Fruit fly (Drosophila melanogaster) whole organism, embryonic: Measurements from ENCODE around the gene CG31752.

Source experiments
- Atf3 ChIP-seq: fragments of 200-800 bp; sonication (Bioruptor generic); optimal IDR thresholded peaks from 3 replicates; lab custom pipeline; 2016; ENCODE audit warnings: missing biosample characterization, missing genetic modification characterization
- B-H1 ChIP-seq: fragments of 200-800 bp; sonication (Bioruptor generic); IDR thresholded peaks from 3 replicates; pipeline ENCODE4 v1.3.6; 2022; ENCODE audit warnings: missing biosample characterization, missing genetic modification characterization
- CG10147 ChIP-seq: fragments of 200-800 bp; sonication (Bioruptor generic); optimal IDR thresholded peaks from 2 replicates; lab custom pipeline; 2019; ENCODE audit warnings: missing biosample characterization, mild to moderate bottlenecking, missing genetic modification characterization, moderate library complexity
- CG10209 ChIP-seq: fragments of 200-800 bp; sonication (Bioruptor generic); optimal IDR thresholded peaks from 3 replicates; lab custom pipeline; 2017; ENCODE audit warnings: missing biosample characterization, mild to moderate bottlenecking, missing genetic modification characterization, missing genetic modification reagents
- CG10543 ChIP-seq: fragments of 200-800 bp; sonication (Bioruptor generic); optimal IDR thresholded peaks from 3 replicates; lab custom pipeline; 2017; ENCODE audit warnings: missing biosample characterization, mild to moderate bottlenecking, missing genetic modification characterization, moderate library complexity
- CG10654 ChIP-seq: fragments of 200-800 bp; sonication (Bioruptor generic); optimal IDR thresholded peaks from 2 replicates; lab custom pipeline; 2016; ENCODE audit warnings: missing biosample characterization, missing genetic modification characterization
- CG12299 ChIP-seq: fragments of 200-800 bp; sonication (Bioruptor generic); optimal IDR thresholded peaks from 2 replicates; lab custom pipeline; 2018; ENCODE audit warnings: missing biosample characterization, mild to moderate bottlenecking, missing genetic modification characterization
- CG14441 ChIP-seq: fragments of 200-800 bp; sonication (Bioruptor generic); IDR thresholded peaks from 2 replicates; pipeline ENCODE4 v1.3.6; 2022; ENCODE audit warnings: missing biosample characterization, missing genetic modification characterization
- CG1603 ChIP-seq: fragments of 200-800 bp; sonication (Bioruptor generic); optimal IDR thresholded peaks from 2 replicates; lab custom pipeline; 2019; ENCODE audit warnings: missing biosample characterization, mild to moderate bottlenecking, missing genetic modification characterization, moderate library complexity
- CG17829 ChIP-seq: fragments of 200-800 bp; optimal IDR thresholded peaks from 2 replicates; lab custom pipeline; 2019; ENCODE audit warnings: missing biosample characterization, mild to moderate bottlenecking, missing genetic modification characterization, moderate library complexity
- CG32772 ChIP-seq: fragments of 200-800 bp; sonication (Bioruptor generic); IDR thresholded peaks from 2 replicates; pipeline ENCODE4 v1.3.6; 2022; ENCODE audit warnings: missing biosample characterization, missing genetic modification characterization
- CG8388 ChIP-seq: fragments of 200-800 bp; sonication (Bioruptor generic); optimal IDR thresholded peaks from 2 replicates; lab custom pipeline; 2019; ENCODE audit warnings: missing biosample characterization, mild to moderate bottlenecking, missing genetic modification characterization, moderate library complexity
- CG8765 ChIP-seq: fragments of 200-800 bp; sonication (Bioruptor generic); IDR thresholded peaks from 2 replicates; pipeline ENCODE4 v1.3.6; 2022; ENCODE audit warnings: missing biosample characterization, missing genetic modification characterization
- Deaf1 ChIP-seq: fragments of 200-800 bp; optimal IDR thresholded peaks from 3 replicates; lab custom pipeline; 2019; ENCODE audit warnings: missing biosample characterization, mild to moderate bottlenecking, missing genetic modification characterization, moderate library complexity
- Dll ChIP-seq: fragments of 200-800 bp; sonication (Bioruptor generic); IDR thresholded peaks from 4 replicates; pipeline ENCODE4 v1.3.6; 2022; ENCODE audit warnings: missing biosample characterization, missing genetic modification characterization; ENCODE audit not compliant: partially characterized antibody
- Elba2 ChIP-seq: fragments of 200-800 bp; sonication (Bioruptor generic); optimal IDR thresholded peaks from 3 replicates; lab custom pipeline; 2016; ENCODE audit warnings: missing biosample characterization, missing genetic modification characterization
- Fer2 ChIP-seq: fragments of 200-800 bp; sonication (Bioruptor generic); optimal IDR thresholded peaks from 2 replicates; lab custom pipeline; 2018; ENCODE audit warnings: missing biosample characterization, mild to moderate bottlenecking, missing genetic modification characterization, moderate library complexity
- Fer3 ChIP-seq: fragments of 200-800 bp; sonication (Bioruptor generic); optimal IDR thresholded peaks from 2 replicates; lab custom pipeline; 2018; ENCODE audit warnings: missing biosample characterization, mild to moderate bottlenecking, missing genetic modification characterization, moderate library complexity
- Hey ChIP-seq: fragments of 200-800 bp; sonication (Bioruptor generic); optimal IDR thresholded peaks from 3 replicates; lab custom pipeline; 2018; ENCODE audit warnings: missing biosample characterization, mild to moderate bottlenecking, missing genetic modification characterization
- NC2β ChIP-seq: fragments of 200-800 bp; sonication (Bioruptor generic); optimal IDR thresholded peaks from 2 replicates; lab custom pipeline; 2016; ENCODE audit warnings: missing biosample characterization, missing genetic modification characterization
- Pdp1 ChIP-seq, 2 experiments: fragments of 200-800 bp; sonication (Bioruptor generic); optimal IDR thresholded peaks; 3 replicates each; lab custom pipeline; 2016; ENCODE audit warnings: missing biosample characterization in 2 of 2, missing genetic modification characterization in 2 of 2, mild to moderate bottlenecking in 1 of 2, moderate library complexity in 1 of 2
- Ptx1 ChIP-seq: fragments of 200-800 bp; sonication (Bioruptor generic); IDR thresholded peaks from 2 replicates; pipeline ENCODE4 v1.3.6; 2022; ENCODE audit warnings: missing biosample characterization, missing genetic modification characterization
- Scr ChIP-seq: fragments of 200-800 bp; sonication (Bioruptor generic); IDR thresholded peaks from 2 replicates; pipeline ENCODE4 v1.3.6; 2022; ENCODE audit warnings: missing biosample characterization, missing genetic modification characterization; ENCODE audit not compliant: partially characterized antibody
- TFAM ChIP-seq: fragments of 200-800 bp; sonication (Bioruptor generic); optimal IDR thresholded peaks from 2 replicates; lab custom pipeline; 2017; ENCODE audit warnings: missing biosample characterization, missing genetic modification characterization, inconsistent platforms
- Trl ChIP-seq, 3 experiments: fragments of >200 bp in 2 of 3; fragments of 200-800 bp in 1 of 3; sonication (Bioruptor generic) in 1 of 3; optimal IDR thresholded peaks; 2 replicates in 1 of 3; 3 replicates in 2 of 3; lab custom pipeline; 2016 to 2017; ENCODE audit warnings: missing biosample characterization in 1 of 3, missing genetic modification characterization in 1 of 3
- Usf ChIP-seq: fragments of 200-800 bp; sonication (Bioruptor generic); optimal IDR thresholded peaks from 2 replicates; lab custom pipeline; 2017; ENCODE audit warnings: missing genotype, missing biosample characterization, missing genetic modification characterization
- ac ChIP-seq: fragments of 200-800 bp; sonication (Bioruptor generic); optimal IDR thresholded peaks from 3 replicates; lab custom pipeline; 2017; ENCODE audit warnings: missing biosample characterization, mild to moderate bottlenecking, missing genetic modification characterization
- ara ChIP-seq: fragments of 200-800 bp; sonication (Bioruptor generic); IDR thresholded peaks from 2 replicates; pipeline ENCODE4 v1.3.6; 2022; ENCODE audit warnings: missing biosample characterization, missing genetic modification characterization
- cad ChIP-seq: fragments of >200 bp; optimal IDR thresholded peaks from 2 replicates; lab custom pipeline; 2017; ENCODE audit warnings: missing biosample characterization, missing genetic modification characterization
- cg ChIP-seq: fragments of 200-800 bp; sonication (Bioruptor generic); optimal IDR thresholded peaks from 3 replicates; lab custom pipeline; 2019; ENCODE audit warnings: missing biosample characterization, mild to moderate bottlenecking, missing genetic modification characterization, moderate library complexity
- chn ChIP-seq: fragments of 200-800 bp; sonication (Bioruptor generic); optimal IDR thresholded peaks from 2 replicates; lab custom pipeline; 2016; ENCODE audit warnings: missing biosample characterization, missing genetic modification characterization
- ci ChIP-seq: fragments of 200-800 bp; sonication (Bioruptor generic); IDR thresholded peaks from 3 replicates; pipeline ENCODE4 v1.3.6; 2022; ENCODE audit warnings: missing biosample characterization, missing genetic modification characterization
- dmrt11E ChIP-seq: fragments of 200-800 bp; sonication (Bioruptor generic); optimal IDR thresholded peaks from 3 replicates; lab custom pipeline; 2018; ENCODE audit warnings: missing biosample characterization, mild to moderate bottlenecking, missing genetic modification characterization, moderate library complexity
- dmrt99B ChIP-seq: fragments of 200-800 bp; sonication (Bioruptor generic); optimal IDR thresholded peaks from 2 replicates; lab custom pipeline; 2018; ENCODE audit warnings: missing biosample characterization, mild to moderate bottlenecking, missing genetic modification characterization, moderate library complexity
- eve ChIP-seq, 2 experiments: fragments of >200 bp; optimal IDR thresholded peaks; 2 replicates each; lab custom pipeline; 2017; ENCODE audit warnings: missing biosample characterization in 2 of 2, missing genetic modification characterization in 2 of 2
- eyg ChIP-seq: fragments of 200-800 bp; sonication (Bioruptor generic); optimal IDR thresholded peaks from 3 replicates; lab custom pipeline; 2016; ENCODE audit warnings: missing biosample characterization, missing genetic modification characterization
- ham ChIP-seq: fragments of 200-800 bp; sonication (Bioruptor generic); IDR thresholded peaks from 2 replicates; pipeline ENCODE4 v1.3.6; 2022; ENCODE audit warnings: missing biosample characterization, missing genetic modification characterization
- her ChIP-seq: fragments of 200-800 bp; sonication (Bioruptor generic); optimal IDR thresholded peaks from 2 replicates; lab custom pipeline; 2016; ENCODE audit warnings: missing biosample characterization, missing genetic modification characterization
- hth ChIP-seq: fragments of >200 bp; optimal IDR thresholded peaks from 2 replicates; lab custom pipeline; 2017; ENCODE audit warnings: inconsistent platforms
- jumu ChIP-seq: fragments of 200-800 bp; sonication (Bioruptor generic); optimal IDR thresholded peaks from 3 replicates; lab custom pipeline; 2016; ENCODE audit warnings: missing biosample characterization, missing genetic modification characterization
- lola ChIP-seq, 3 experiments: fragments of >200 bp in 2 of 3; fragments of 200-800 bp in 1 of 3; sonication (Bioruptor generic) in 1 of 3; optimal IDR thresholded peaks; 2 replicates each; lab custom pipeline; 2017 to 2019; ENCODE audit warnings: missing biosample characterization in 3 of 3, missing genetic modification characterization in 3 of 3, mild to moderate bottlenecking in 1 of 3, moderate library complexity in 1 of 3
- nerfin-2 ChIP-seq: fragments of 200-800 bp; sonication (Bioruptor generic); IDR thresholded peaks from 2 replicates; pipeline ENCODE4 v1.3.6; 2022; ENCODE audit warnings: missing biosample characterization, missing genetic modification characterization; ENCODE audit not compliant: partially characterized antibody
- sc ChIP-seq, 3 experiments: fragments of >200 bp in 2 of 3; fragments of 200-800 bp in 1 of 3; sonication (Bioruptor generic) in 1 of 3; optimal IDR thresholded peaks; 2 replicates in 2 of 3; 3 replicates in 1 of 3; lab custom pipeline; 2017; ENCODE audit warnings: mild to moderate bottlenecking in 1 of 3, missing biosample characterization in 1 of 3, missing genetic modification characterization in 1 of 3, missing genetic modification reagents in 1 of 3
- scrt ChIP-seq: fragments of 200-800 bp; sonication (Bioruptor generic); optimal IDR thresholded peaks from 2 replicates; lab custom pipeline; 2018; ENCODE audit warnings: missing biosample characterization, mild to moderate bottlenecking, missing genetic modification characterization, moderate library complexity
- sim ChIP-seq: fragments of 200-800 bp; sonication (Bioruptor generic); IDR thresholded peaks from 2 replicates; pipeline ENCODE4 v1.3.6; 2022; ENCODE audit warnings: missing biosample characterization, missing genetic modification characterization
- tio ChIP-seq: fragments of 200-800 bp; sonication (Bioruptor generic); optimal IDR thresholded peaks from 2 replicates; lab custom pipeline; 2017; ENCODE audit warnings: missing biosample characterization, missing genetic modification characterization, inconsistent platforms
- trh ChIP-seq: fragments of 200-800 bp; sonication (Bioruptor generic); optimal IDR thresholded peaks from 2 replicates; lab custom pipeline; 2016; ENCODE audit warnings: missing biosample characterization, missing genetic modification characterization
- ttk ChIP-seq: fragments of 200-800 bp; sonication (Bioruptor generic); IDR thresholded peaks from 2 replicates; pipeline ENCODE4 v2.1.2; 2022; ENCODE audit warnings: missing biosample characterization, missing genetic modification characterization
- twi ChIP-seq: fragments of 200-800 bp; optimal IDR thresholded peaks from 2 replicates; lab custom pipeline; 2019; ENCODE audit warnings: missing biosample characterization, mild to moderate bottlenecking, missing genetic modification characterization, moderate library complexity
- tx ChIP-seq: fragments of 200-800 bp; sonication (Bioruptor generic); optimal IDR thresholded peaks from 2 replicates; lab custom pipeline; 2016; ENCODE audit warnings: missing biosample characterization, missing genetic modification characterization
- wek ChIP-seq: fragments of 200-800 bp; sonication (Bioruptor generic); optimal IDR thresholded peaks from 3 replicates; lab custom pipeline; 2018; ENCODE audit warnings: missing biosample characterization, mild to moderate bottlenecking, missing genetic modification characterization, moderate library complexity

Gene CG31752

dm6 chr2L:18871822-18872221 lies 30.7 kb upstream of the CG31752 start (continued):
- TF ChIP-seq tio, result peak; percentile 18
- TF ChIP-seq CG8388 (GFP tag; lab: Kevin White, UChicago), result peak; percentile 43
- TF ChIP-seq CG1603 (tag; lab: Kevin White, UChicago), result no peak
- TF ChIP-seq sc (optimal IDR thresholded peaks at IDR 0.05; lab: Kevin White, UChicago), result no peak
- TF ChIP-seq sc (GFP tag; optimal IDR thresholded peaks at IDR 0.05; lab: Kevin White, UChicago), result peak; percentile 13
- TF ChIP-seq TFAM (GFP tag; lab: Kevin White, UChicago), result no peak
- no peak for TF ChIP-seq hth (lab: Kevin White, UChicago)
- no peak for TF ChIP-seq Fer2
- TF ChIP-seq trh (GFP tag; lab: Kevin White, UChicago), result no peak
- no peak for TF ChIP-seq ttk
- TF ChIP-seq cg (GFP tag; lab: Kevin White, UChicago), result no peak
- no peak for TF ChIP-seq Elba2 (GFP tag; lab: Kevin White, UChicago)
- TF ChIP-seq dmrt99B (tag; lab: Kevin White, UChicago), result no peak
- no peak for TF ChIP-seq ham
- TF ChIP-seq chn (GFP tag; lab: Kevin White, UChicago), result peak; percentile 14
- TF ChIP-seq Deaf1 (tag; lab: Kevin White, UChicago), result no peak
- TF ChIP-seq wek (GFP tag; lab: Kevin White, UChicago), result no peak
- no peak for TF ChIP-seq Fer3 (tag; lab: Kevin White, UChicago)
- no peak for TF ChIP-seq Scr (GFP tag; lab: Robert Waterston, UW)
- TF ChIP-seq Atf3, result no peak
- TF ChIP-seq nerfin-2 (GFP tag; lab: Robert Waterston, UW), result no peak
- TF ChIP-seq twi, result peak; percentile 29
- no peak for TF ChIP-seq her (GFP tag; lab: Kevin White, UChicago)
- no peak for TF ChIP-seq eve (GFP tag; optimal IDR thresholded peaks at IDR 0.05; lab: Kevin White, UChicago)
- no peak for TF ChIP-seq CG10654 (GFP tag; lab: Kevin White, UChicago)
- no peak for TF ChIP-seq CG14441 (GFP tag; lab: Robert Waterston, UW)
- no peak for TF ChIP-seq CG10147 (GFP tag; lab: Kevin White, UChicago)
- TF ChIP-seq B-H1 (GFP tag; lab: Robert Waterston, UW), result no peak
- no peak for TF ChIP-seq CG8765 (GFP tag; lab: Robert Waterston, UW)
- no peak for TF ChIP-seq ac (GFP tag; lab: Kevin White, UChicago)
- TF ChIP-seq Ptx1 (GFP tag; lab: Robert Waterston, UW), result no peak
- TF ChIP-seq Usf (GFP tag; lab: Kevin White, UChicago), result peak; percentile 14
- peak; percentile 81 for TF ChIP-seq dmrt11E (tag; lab: Kevin White, UChicago)
- no peak for TF ChIP-seq NC2β (GFP tag; lab: Kevin White, UChicago)
- TF ChIP-seq ara (GFP tag; lab: Robert Waterston, UW), result no peak
- no peak for TF ChIP-seq Dll
- TF ChIP-seq sim (GFP tag; lab: Robert Waterston, UW), result no peak
- TF ChIP-seq CG32772 (GFP tag; lab: Robert Waterston, UW), result no peak
- no peak for TF ChIP-seq Pdp1 (GFP tag; optimal IDR thresholded peaks at IDR 0.05; lab: Kevin White, UChicago)
- no peak for TF ChIP-seq jumu (GFP tag; lab: Kevin White, UChicago)
- no peak for TF ChIP-seq CG12299 (tag; lab: Kevin White, UChicago)
- TF ChIP-seq cad (GFP tag; lab: Kevin White, UChicago), result no peak
- TF ChIP-seq Trl (optimal IDR thresholded peaks at IDR 0.05; lab: Kevin White, UChicago), result no peak
- TF ChIP-seq Trl (GFP tag; optimal IDR thresholded peaks at IDR 0.05; lab: Kevin White, UChicago), result no peak
- no peak for TF ChIP-seq ci
- no peak for TF ChIP-seq CG17829 (tag; lab: Kevin White, UChicago)
- TF ChIP-seq CG10543, result no peak
- no peak for TF ChIP-seq tx
- TF ChIP-seq CG10209, result no peak
- TF ChIP-seq lola (GFP tag; optimal IDR thresholded peaks at IDR 0.05; lab: Kevin White, UChicago), result peak in 1 of 3 experiments; percentile 80
- TF ChIP-seq eyg (GFP tag; lab: Kevin White, UChicago), result no peak
- TF ChIP-seq Hey, result no peak
- no peak for TF ChIP-seq scrt
